Worm (Caenorhabditis elegans): ENCODE measurements around the gene nhr-231.
A peak's percentile ranks its signal among the peaks of the same experiment; 100 is the strongest.

Gene nhr-231

DNA sequence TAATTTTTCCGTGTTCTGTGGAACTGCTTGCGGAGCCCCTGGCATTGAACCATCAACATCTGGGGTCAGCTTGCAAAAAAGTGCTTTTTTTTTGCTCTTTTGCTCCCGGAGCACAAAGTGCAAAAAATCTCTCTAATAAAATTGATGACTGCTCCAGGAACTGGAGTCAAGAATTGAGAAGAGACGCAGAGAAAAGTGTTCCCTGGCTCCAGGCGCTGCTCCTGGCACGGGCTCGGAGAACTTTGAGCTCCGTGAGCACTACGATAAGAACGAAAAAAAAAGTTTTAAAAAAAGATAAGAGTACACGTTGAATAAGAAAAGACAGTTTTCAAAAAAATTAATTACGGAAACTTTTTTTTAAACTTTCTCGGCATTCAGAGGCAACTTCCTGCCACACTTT is 8.0 kb upstream of the nhr-231 start (continued):
- TF ChIP-seq dmd-9 (GFP tag; IDR thresholded peaks at IDR 0.05) (no peak), Y105C5A.15 (GFP tag; IDR thresholded peaks at IDR 0.05) (no peak), lin-13 (GFP tag; optimal IDR thresholded peaks at IDR 0.05) (no peak), pha-4 (GFP tag; IDR thresholded peaks at IDR 0.05) (no peak), pha-4 (tag; optimal IDR thresholded peaks at IDR 0.05) (no peak), lsy-2 (tag; optimal IDR thresholded peaks at IDR 0.05) (peak in 1 of 2 experiments; percentile 40), unc-130 (GFP tag; optimal IDR thresholded peaks at IDR 0.05) (no peak), zip-2 (tag; optimal IDR thresholded peaks at IDR 0.05) (no peak), jun-1 (tag; optimal IDR thresholded peaks at IDR 0.05) (no peak), F44E2.7 (GFP tag; IDR thresholded peaks at IDR 0.05) (no peak), R02D3.7 (tag; optimal IDR thresholded peaks at IDR 0.05) (no peak), dpl-1 (GFP tag; optimal IDR thresholded peaks at IDR 0.05) (no peak), ceh-32 (tag; optimal IDR thresholded peaks at IDR 0.05; ENCODE audit: poor library complexity) (no peak), mep-1 (tag; optimal IDR thresholded peaks at IDR 0.05) (peak; percentile 25), pqm-1 (tag; optimal IDR thresholded peaks at IDR 0.05) (peak; percentile 58), ZK337.2 (GFP tag; IDR thresholded peaks at IDR 0.05) (no peak), ctbp-1 (GFP tag; IDR thresholded peaks at IDR 0.05) (no peak), snpc-1.2 (GFP tag; IDR thresholded peaks at IDR 0.05) (no peak), aly-2 (tag; optimal IDR thresholded peaks at IDR 0.05) (no peak), mes-2 (tag; optimal IDR thresholded peaks at IDR 0.05; ENCODE audit: poor library complexity, severe bottlenecking) (no peak), ceh-20 (GFP tag; IDR thresholded peaks at IDR 0.05) (0 out of 2 replicates have a peak, but pooled peaks have one; percentile 20), nhr-25 (tag; optimal IDR thresholded peaks at IDR 0.05; ENCODE audit: borderline replicate concordance, insufficient read depth) (no peak), hlh-11 (tag; optimal IDR thresholded peaks at IDR 0.05) (peak; percentile 79), nhr-76 (tag; optimal IDR thresholded peaks at IDR 0.05) (no peak), Y5F2A.4 (GFP tag; optimal IDR thresholded peaks at IDR 0.05) (no peak), dve-1 (tag; optimal IDR thresholded peaks at IDR 0.05; ENCODE audit: insufficient read depth) (peak; percentile 77), nhr-237 (tag; optimal IDR thresholded peaks at IDR 0.05) (no peak), daf-12 (tag; optimal IDR thresholded peaks at IDR 0.05) (no peak), unc-39 (tag; optimal IDR thresholded peaks at IDR 0.05) (no peak), ama-1 (optimal IDR thresholded peaks at IDR 0.05) (no peak), nhr-77 (tag; optimal IDR thresholded peaks at IDR 0.05) (peak; percentile 2), hmg-1.1 (GFP tag; IDR thresholded peaks at IDR 0.05) (no peak), daf-8 (GFP tag; IDR thresholded peaks at IDR 0.05) (no peak), nhr-111 (GFP tag; optimal IDR thresholded peaks at IDR 0.05) (no peak), zfp-2 (tag; optimal IDR thresholded peaks at IDR 0.05) (no peak), set-16 (GFP tag; IDR thresholded peaks at IDR 0.05) (peak; percentile 39; the same call in 1 of the 2 replicates), T20F7.1 (GFP tag; optimal IDR thresholded peaks at IDR 0.05) (no peak), ztf-7 (tag; optimal IDR thresholded peaks at IDR 0.05) (no peak), ceh-28 (tag; optimal IDR thresholded peaks at IDR 0.05) (no peak), duxl-1 (tag; optimal IDR thresholded peaks at IDR 0.05; ENCODE audit: poor library complexity) (peak; percentile 92), php-3 (GFP tag; IDR thresholded peaks at IDR 0.05) (peak; percentile 40; the same call in 1 of the 2 replicates), spr-1 (tag; optimal IDR thresholded peaks at IDR 0.05) (no peak), ceh-44 (GFP tag; IDR thresholded peaks at IDR 0.05) (no peak), lim-7 (GFP tag; IDR thresholded peaks at IDR 0.05) (no peak)

Measured in whole organism, L4 larva.